Fruit fly (Drosophila melanogaster) ovary, adult (tissue): ENCODE measurements around the gene TwdlG.
"Not testable (repeated sequence)": the region's sequence is repeated elsewhere in the genome, so short reads cannot be mapped to it uniquely, and the experiment has no call there.

ENCODE experiments used
- CG17801 ChIP-seq: fragments of 200-800 bp; optimal IDR thresholded peaks from 2 replicates; lab custom pipeline; 2019; ENCODE audit warnings: missing biosample characterization, mild to moderate bottlenecking, missing genetic modification characterization, moderate library complexity; ENCODE audit not compliant: partially characterized antibody

Gene TwdlG

DNA sequence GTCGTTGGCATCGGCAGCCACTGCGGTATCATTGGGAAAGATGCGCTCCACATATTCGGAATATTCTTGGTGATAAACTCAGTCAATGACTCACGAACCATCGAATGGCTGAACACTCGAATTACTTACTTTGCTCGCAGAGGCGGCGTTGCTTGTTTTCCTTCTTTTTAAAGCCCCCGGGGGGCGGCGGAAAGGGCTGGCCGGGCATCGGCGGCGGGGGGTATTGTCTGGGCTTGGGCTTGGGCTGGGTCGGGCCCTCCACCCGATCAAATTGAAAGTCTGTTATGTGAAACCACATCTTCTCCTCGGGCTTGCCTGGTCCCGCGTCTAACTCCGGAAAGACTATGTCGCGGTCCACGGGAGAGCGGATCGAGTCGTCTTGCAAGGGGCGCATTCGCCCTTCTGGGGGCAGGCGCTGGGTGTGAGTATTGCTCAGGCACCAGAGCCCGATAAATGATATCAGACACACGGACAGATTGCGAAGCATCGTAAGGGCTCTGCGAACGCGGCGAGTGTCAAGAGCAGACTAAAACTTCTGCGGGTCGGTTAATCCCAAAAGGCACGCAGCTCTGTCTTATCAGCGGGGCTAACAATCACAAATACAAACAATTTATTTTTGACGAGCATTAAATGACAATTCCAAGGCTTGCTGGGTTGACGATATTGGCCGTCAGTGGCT lies 8.8 kb downstream of the TwdlG start, which contains the start of gene CG14642:
Gene CG14642 (minus strand): TSS at position 509 of the 679 bp plus-strand sequence.
- TF ChIP-seq CG17801 (GFP tag; lab: Kevin White, UChicago): no peak

- no peak for TF ChIP-seq CG17801 (GFP tag; lab: Kevin White, UChicago)
Observed at dm6 chr3R:4241776-4242175, 9.4 kb downstream of the TwdlG start.

- TF ChIP-seq CG17801 (GFP tag; lab: Kevin White, UChicago): no peak
Observed at dm6 chr3R:4236534-4236933, 14.6 kb downstream of the TwdlG start.

DNA sequence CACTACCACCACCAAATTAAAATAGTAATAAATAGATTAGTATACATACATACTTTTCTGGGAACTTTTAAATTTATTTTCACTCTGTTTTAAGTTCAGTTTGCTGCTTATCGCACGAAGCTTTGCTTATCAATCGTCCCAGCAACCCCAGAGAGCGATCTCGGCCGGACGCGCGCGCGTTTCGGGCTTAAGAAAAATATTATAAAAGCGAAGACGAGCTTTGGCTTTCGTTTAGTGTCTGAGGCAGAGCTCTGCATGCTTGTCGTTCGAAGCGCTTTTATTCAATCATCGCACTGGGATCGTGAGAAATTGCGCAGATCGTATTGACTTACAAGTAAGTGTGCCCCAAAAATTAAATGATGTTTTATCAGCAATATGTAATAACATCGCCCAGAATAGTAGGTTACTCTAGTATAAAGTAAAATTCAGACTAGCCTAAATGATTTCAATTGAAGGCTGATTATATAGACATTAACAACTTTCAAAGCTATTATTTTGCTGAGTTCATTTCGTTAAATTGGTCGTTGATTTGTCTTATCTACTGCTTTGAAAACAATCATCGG lies 16.1 kb downstream of the TwdlG start, which contains the start of gene Gel:
Gene Gel (plus strand): TSS at position 227 of the 563 bp plus-strand sequence.
- TF ChIP-seq CG17801 (GFP tag; lab: Kevin White, UChicago): no peak

DNA sequence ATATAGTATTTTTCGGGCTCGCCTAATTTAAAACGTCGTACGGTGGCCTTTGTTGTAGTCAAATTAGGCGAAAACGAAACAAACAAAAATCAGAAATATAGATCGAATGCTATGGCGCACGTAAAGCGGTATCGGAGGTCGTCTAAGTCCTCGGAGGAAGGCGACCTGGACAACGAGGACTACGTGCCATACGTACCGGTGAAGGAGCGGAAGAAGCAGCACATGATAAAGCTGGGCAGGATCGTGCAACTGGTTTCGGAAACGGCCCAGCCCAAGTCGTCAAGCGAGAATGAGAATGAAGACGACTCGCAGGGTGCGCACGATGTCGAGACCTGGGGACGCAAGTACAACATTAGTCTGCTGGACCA lies 18.1 kb downstream of the TwdlG start, which contains the start of gene abs:
Gene abs (plus strand): TSS at position 30 of the 368 bp plus-strand sequence.
- no peak for TF ChIP-seq CG17801 (GFP tag; lab: Kevin White, UChicago)

DNA sequence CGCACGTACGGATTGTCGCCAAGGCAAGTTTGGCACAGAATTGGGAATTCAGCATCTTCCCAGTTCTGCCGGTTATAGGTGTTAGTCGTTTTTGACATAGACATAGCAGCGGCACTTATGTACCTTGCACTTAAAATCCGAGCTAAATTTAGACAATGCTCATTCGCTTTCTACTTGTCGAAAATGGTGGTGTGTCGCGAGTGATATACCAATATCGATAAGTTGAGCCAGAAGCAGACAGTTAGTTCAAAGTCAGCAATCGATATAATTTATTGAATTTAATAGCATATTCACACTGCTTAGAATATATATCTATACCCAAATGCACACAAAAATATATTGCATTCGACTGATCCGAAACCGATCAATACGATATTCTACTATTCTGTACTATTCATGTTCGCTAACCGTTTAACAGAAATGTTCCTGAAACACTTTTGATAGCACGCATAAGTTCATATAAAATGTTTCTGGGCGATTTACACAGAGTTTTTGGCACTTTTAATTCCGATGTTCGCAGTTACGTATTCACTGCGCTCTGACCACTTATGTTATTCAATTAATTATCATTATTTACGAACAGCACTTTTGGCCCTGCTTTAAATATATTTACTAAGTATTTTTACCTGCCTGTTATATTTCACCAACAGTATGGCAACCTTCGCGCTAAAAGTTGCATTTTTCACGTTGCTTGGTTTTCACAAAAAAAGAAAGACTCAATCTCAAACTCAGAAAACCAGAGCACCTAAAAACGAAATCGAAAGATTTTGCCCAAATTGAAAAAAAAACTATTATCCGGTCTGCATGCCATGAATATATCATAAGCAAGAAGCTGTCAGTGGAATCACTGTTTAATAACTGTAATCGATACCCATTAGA lies 18.8 kb downstream of the TwdlG start, which contains the start of gene CG14641:
Gene CG14641 (minus strand): TSS at position 204 of the 879 bp plus-strand sequence.
- no peak for TF ChIP-seq CG17801 (GFP tag; lab: Kevin White, UChicago)

- TF ChIP-seq CG17801 (GFP tag; lab: Kevin White, UChicago): peak; percentile 86
Observed at dm6 chr3R:4229137-4229764, 21.9 kb downstream of the TwdlG start, which contains the start of gene DhpD. TSS of gene DhpD (minus strand) at chr3R:4229238.

DNA sequence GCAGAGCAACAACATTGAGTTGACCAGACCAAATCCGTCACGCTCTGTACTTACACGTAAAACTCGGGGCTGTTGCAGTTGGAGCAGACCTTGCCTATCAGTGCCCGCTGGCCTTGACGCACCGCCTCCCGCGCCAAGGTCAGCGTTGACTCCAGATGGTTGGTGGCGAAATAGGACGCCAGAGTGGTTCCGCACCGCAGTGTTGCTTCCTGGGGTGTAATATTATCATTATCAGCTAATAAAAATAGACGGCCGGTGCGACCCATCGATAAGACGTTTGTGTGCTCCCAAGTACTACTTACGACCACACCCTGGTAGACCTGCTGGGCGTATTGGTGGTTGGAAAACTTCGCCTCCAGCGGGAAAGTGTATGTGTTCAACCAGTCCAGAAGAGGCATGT lies 22.7 kb downstream of the TwdlG start:
- no peak for TF ChIP-seq CG17801 (GFP tag; lab: Kevin White, UChicago)

DNA sequence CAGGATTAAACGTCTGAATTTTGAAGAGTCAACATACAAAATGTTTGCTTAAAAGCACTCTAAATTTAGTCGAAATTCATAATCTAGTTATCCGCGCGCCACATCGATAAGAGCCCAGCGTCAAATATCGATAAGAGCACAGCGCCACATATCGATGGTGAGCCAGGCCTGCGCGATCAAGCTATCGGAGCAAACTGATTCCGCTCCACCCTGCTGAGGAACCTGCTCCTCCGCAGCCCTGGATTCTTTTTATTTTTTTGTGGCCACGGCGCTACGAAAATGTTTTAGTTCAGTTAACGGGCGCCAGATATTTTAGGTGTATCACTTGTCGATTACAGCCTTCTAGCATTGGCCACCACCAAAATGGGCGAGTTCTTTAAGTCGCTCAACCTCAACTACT lies 30.4 kb downstream of the TwdlG start:
- TF ChIP-seq CG17801 (GFP tag; lab: Kevin White, UChicago): peak; percentile 63

DNA sequence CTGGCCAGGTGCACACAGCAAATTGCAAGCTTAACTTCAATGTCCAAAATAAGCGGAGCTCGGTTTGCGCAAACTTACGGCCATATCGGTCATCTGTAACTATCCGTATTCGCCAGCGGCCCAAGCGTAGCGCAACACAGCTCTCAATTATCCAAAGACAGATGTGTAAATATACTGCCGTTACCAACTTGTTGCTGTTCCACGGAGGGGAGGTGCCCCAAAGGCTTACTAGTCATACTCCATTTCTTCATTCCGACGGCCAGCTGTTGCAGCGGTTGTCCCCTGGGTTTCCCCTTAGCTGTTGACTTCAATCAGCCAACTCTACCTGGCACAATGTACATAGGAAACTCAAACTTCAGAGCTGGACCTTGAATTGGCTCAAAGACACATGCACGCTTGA lies 31.1 kb downstream of the TwdlG start, which contains the start of gene CG31516:
Gene CG31516 (minus strand): TSS at position 101 of the 400 bp plus-strand sequence.
- TF ChIP-seq CG17801 (GFP tag; lab: Kevin White, UChicago): no peak

DNA sequence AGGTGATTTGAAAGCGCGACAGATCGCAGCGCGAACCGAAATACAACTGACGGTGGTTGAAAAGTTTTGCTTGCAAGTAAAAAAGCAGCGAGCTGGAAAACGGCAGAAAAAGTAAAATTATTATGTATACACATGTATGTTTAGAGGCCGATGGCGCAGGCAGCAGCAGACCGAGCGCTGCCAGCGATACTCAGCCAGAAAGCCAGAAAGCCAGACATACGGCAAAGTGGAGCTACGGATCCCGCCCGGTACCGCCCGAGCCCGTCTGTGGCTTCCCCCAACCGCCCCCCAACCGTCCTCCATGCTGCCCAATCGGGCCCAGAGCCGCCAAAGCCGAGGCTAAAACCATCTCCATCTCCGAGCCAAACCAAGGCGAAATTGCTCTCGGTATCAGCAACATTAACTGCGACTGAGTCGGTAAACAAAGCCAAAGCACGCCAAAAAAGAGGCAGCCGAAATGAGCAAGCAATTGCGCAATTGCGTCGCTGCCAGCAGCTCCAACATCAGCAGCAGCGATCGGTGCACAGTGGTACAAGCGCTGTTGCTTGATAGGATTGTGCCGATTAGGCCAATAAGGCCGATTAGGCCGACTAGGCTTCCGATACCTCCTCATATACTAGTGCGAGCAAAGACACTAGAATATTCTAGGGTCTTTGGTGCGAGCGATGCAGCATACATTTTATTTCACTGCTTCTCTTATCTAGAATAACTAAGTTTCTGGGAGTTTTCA lies 35.7 kb downstream of the TwdlG start, which contains the start of gene CG14636:
Gene CG14636 (minus strand): TSS at position 51 of the 730 bp plus-strand sequence.
- peak; percentile 33 for TF ChIP-seq CG17801 (GFP tag; lab: Kevin White, UChicago)

DNA sequence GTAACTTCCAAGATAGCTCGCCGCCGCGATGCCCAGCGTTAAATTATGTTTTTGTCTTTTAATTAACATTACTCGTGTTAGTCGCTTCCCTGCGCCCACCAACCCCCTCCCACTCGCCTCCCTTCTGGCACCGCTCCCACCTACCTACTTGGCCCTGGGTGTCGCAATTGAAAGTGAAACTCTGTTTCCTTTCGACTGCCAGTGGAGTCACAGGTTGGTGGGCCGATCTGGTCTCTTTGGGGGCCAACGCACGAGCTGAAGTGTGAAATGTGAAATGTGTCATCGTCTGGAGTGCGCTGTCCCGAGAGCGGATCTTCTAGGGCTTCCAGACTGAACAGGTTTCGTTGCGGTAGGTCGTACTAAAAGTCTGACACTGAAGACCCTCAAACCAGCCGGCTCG lies 36.5 kb downstream of the TwdlG start:
- no peak for TF ChIP-seq CG17801 (GFP tag; lab: Kevin White, UChicago)

- no peak for TF ChIP-seq CG17801 (GFP tag; lab: Kevin White, UChicago)
Observed at dm6 chr3R:4214038-4214437, 37.1 kb downstream of the TwdlG start.

DNA sequence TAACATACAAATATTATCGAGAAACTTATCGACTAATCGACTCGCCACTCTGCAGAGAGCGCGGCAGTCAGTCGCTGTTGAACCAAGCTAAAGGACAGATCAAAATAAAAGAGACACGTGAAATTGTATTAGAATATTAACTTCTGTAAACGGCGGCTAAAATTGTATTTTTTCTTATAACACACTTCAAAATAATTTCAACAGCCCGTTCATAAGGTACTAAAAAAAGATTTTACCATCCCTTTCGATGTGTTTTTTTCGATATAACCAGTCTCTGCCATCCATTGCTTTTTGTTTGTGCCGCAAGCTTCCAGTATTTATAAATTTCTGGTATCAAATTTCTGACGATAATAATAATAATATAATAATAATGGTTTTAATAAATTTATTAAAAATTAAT lies 39.7 kb downstream of the TwdlG start, which contains the start of gene aux:
Gene aux (plus strand): TSS at position 301 of the 400 bp plus-strand sequence.
- TF ChIP-seq CG17801 (GFP tag; lab: Kevin White, UChicago): not testable (repeated sequence)
